Worm (Caenorhabditis elegans): ENCODE measurements around the gene F17C11.4.
A peak's percentile ranks its signal among the peaks of the same experiment; 100 is the strongest.

F17C11.4 gene

ce11 chrV:10954832-10955231 is 3.2 kb downstream of the F17C11.4 start, which contains the start of gene F17C11.6:
TSS of gene F17C11.6 (plus strand) at chrV:10955121.
- no peak for TF ChIP-seq him-1 (tag; optimal IDR thresholded peaks at IDR 0.05)
- no peak for TF ChIP-seq W03F9.2 (tag; optimal IDR thresholded peaks at IDR 0.05)
- no peak for TF ChIP-seq dao-5 (tag; optimal IDR thresholded peaks at IDR 0.05)

ce11 chrV:10955681-10956476 is 4.2 kb downstream of the F17C11.4 start, which contains the start of gene F17C11.13:
TSS of gene F17C11.13 (plus strand) at chrV:10955923.
- TF ChIP-seq dao-5 (tag; optimal IDR thresholded peaks at IDR 0.05) (no peak), him-1 (tag; optimal IDR thresholded peaks at IDR 0.05) (no peak), W03F9.2 (tag; optimal IDR thresholded peaks at IDR 0.05) (no peak)

- TF ChIP-seq dao-5 (tag; optimal IDR thresholded peaks at IDR 0.05): no peak
- no peak for TF ChIP-seq him-1 (tag; optimal IDR thresholded peaks at IDR 0.05)
- peak; percentile 11 for TF ChIP-seq W03F9.2 (tag; optimal IDR thresholded peaks at IDR 0.05)
These were observed 6.8 kb downstream of the F17C11.4 start, which contains the start of gene pigt-1 for ce11 chrV:10958322-10958900. TSS of gene pigt-1 (minus strand) at chrV:10958821.

- TF ChIP-seq him-1 (tag; optimal IDR thresholded peaks at IDR 0.05): no peak
- TF ChIP-seq dao-5 (tag; optimal IDR thresholded peaks at IDR 0.05): no peak
- TF ChIP-seq W03F9.2 (tag; optimal IDR thresholded peaks at IDR 0.05): no peak
These were observed 8.9 kb downstream of the F17C11.4 start, which contains the start of gene vps-36 for ce11 chrV:10960544-10960943. TSS of gene vps-36 (minus strand) at chrV:10960669.

ce11 chrV:10961448-10961870 is 9.8 kb downstream of the F17C11.4 start:
- TF ChIP-seq him-1 (tag; optimal IDR thresholded peaks at IDR 0.05) (peak; percentile 73), W03F9.2 (tag; optimal IDR thresholded peaks at IDR 0.05) (peak; percentile 42), dao-5 (tag; optimal IDR thresholded peaks at IDR 0.05) (no peak)

ce11 chrV:10965501-10965900 is 13.8 kb downstream of the F17C11.4 start, which contains the start of the genes ctf-4 and eef-1G:
TSS of gene ctf-4 (minus strand) at chrV:10965539.
TSS of gene eef-1G (plus strand) at chrV:10965719.
- TF ChIP-seq him-1 (tag; optimal IDR thresholded peaks at IDR 0.05): peak; percentile 89
- no peak for TF ChIP-seq dao-5 (tag; optimal IDR thresholded peaks at IDR 0.05)
- peak; percentile 97 for TF ChIP-seq W03F9.2 (tag; optimal IDR thresholded peaks at IDR 0.05)

- no peak for TF ChIP-seq dao-5 (tag; optimal IDR thresholded peaks at IDR 0.05)
These were observed 15.2 kb downstream of the F17C11.4 start for ce11 chrV:10966874-10967273.

ce11 chrV:10967594-10968273 is 16.1 kb downstream of the F17C11.4 start:
- TF ChIP-seq W03F9.2 (tag; optimal IDR thresholded peaks at IDR 0.05) (no peak), dao-5 (tag; optimal IDR thresholded peaks at IDR 0.05) (no peak), him-1 (tag; optimal IDR thresholded peaks at IDR 0.05) (no peak)

ce11 chrV:10970070-10970469 is 18.4 kb downstream of the F17C11.4 start, which contains the start of gene F17C11.22:
TSS of gene F17C11.22 (minus strand) at chrV:10970170.
- TF ChIP-seq W03F9.2 (tag; optimal IDR thresholded peaks at IDR 0.05): no peak
- TF ChIP-seq him-1 (tag; optimal IDR thresholded peaks at IDR 0.05): no peak
- no peak for TF ChIP-seq dao-5 (tag; optimal IDR thresholded peaks at IDR 0.05)

ce11 chrV:10970930-10971329 is 19.3 kb downstream of the F17C11.4 start:
- TF ChIP-seq dao-5 (tag; optimal IDR thresholded peaks at IDR 0.05): no peak

- TF ChIP-seq him-1 (tag; optimal IDR thresholded peaks at IDR 0.05) (no peak), W03F9.2 (tag; optimal IDR thresholded peaks at IDR 0.05) (no peak), dao-5 (tag; optimal IDR thresholded peaks at IDR 0.05) (no peak)
These were observed 23.4 kb downstream of the F17C11.4 start for ce11 chrV:10975091-10975490.

- TF ChIP-seq W03F9.2 (tag; optimal IDR thresholded peaks at IDR 0.05): no peak
- no peak for TF ChIP-seq dao-5 (tag; optimal IDR thresholded peaks at IDR 0.05)
- no peak for TF ChIP-seq him-1 (tag; optimal IDR thresholded peaks at IDR 0.05)
These were observed 29.5 kb downstream of the F17C11.4 start, which contains the start of gene fig-1 for ce11 chrV:10981113-10981512. TSS of gene fig-1 (minus strand) at chrV:10981213.

- TF ChIP-seq W03F9.2 (tag; optimal IDR thresholded peaks at IDR 0.05): no peak
- TF ChIP-seq him-1 (tag; optimal IDR thresholded peaks at IDR 0.05): no peak
- no peak for TF ChIP-seq dao-5 (tag; optimal IDR thresholded peaks at IDR 0.05)
These were observed 40.1 kb downstream of the F17C11.4 start, which contains the start of gene frpr-9 for ce11 chrV:10991789-10992188. TSS of gene frpr-9 (plus strand) at chrV:10992089.

- TF ChIP-seq dao-5 (tag; optimal IDR thresholded peaks at IDR 0.05) (no peak), W03F9.2 (tag; optimal IDR thresholded peaks at IDR 0.05) (no peak), him-1 (tag; optimal IDR thresholded peaks at IDR 0.05) (no peak)
These were observed 47.1 kb downstream of the F17C11.4 start, which contains the start of gene F53B7.7 for ce11 chrV:10998797-10999196. TSS of gene F53B7.7 (plus strand) at chrV:10999097.

All from whole organism, L4/young adult.